Fruit fly (Drosophila melanogaster) whole organism, prepupa: ENCODE measurements around the gene mex1.

ENCODE experiments used
- CG1621 ChIP-seq: fragments of 200-800 bp; sonication (Bioruptor generic); optimal IDR thresholded peaks from 3 replicates; lab custom pipeline; 2018; ENCODE audit warnings: missing biosample characterization, mild to moderate bottlenecking, missing genetic modification characterization
- CG8319 ChIP-seq: fragments of 200-800 bp; sonication (Bioruptor generic); optimal IDR thresholded peaks from 3 replicates; lab custom pipeline; 2016; ENCODE audit warnings: missing biosample characterization, missing genetic modification characterization
- salr ChIP-seq, 2 experiments: fragments of 200-800 bp; sonication (Bioruptor generic); optimal IDR thresholded peaks; 3 replicates each; lab custom pipeline; 2016 to 2018; ENCODE audit warnings: missing biosample characterization in 2 of 2, missing genetic modification characterization in 2 of 2, mild to moderate bottlenecking in 1 of 2
- vri ChIP-seq: fragments of 200-800 bp; sonication (Bioruptor generic); optimal IDR thresholded peaks from 3 replicates; lab custom pipeline; 2016; ENCODE audit warnings: missing biosample characterization, mild to moderate bottlenecking, missing genetic modification characterization

dm6 chr3L:15511688-15512250 is 7.6 kb downstream of the mex1 start:
- TF ChIP-seq salr (GFP tag; optimal IDR thresholded peaks at IDR 0.05; lab: Kevin White, UChicago): no peak
- TF ChIP-seq CG1621 (tag; lab: Kevin White, UChicago): no peak
- TF ChIP-seq CG8319 (GFP tag; lab: Kevin White, UChicago): no peak
- TF ChIP-seq vri: peak; percentile 24
